Fruit fly (Drosophila melanogaster) whole organism, embryonic: ENCODE results near the gene CG18622.
A peak's percentile ranks its signal among the peaks of the same experiment; 100 is the strongest.

Experiments used
- CG10462 ChIP-seq: fragments of 200-800 bp; sonication (Bioruptor generic); optimal IDR thresholded peaks from 2 replicates; lab custom pipeline; 2016; ENCODE audit warnings: missing biosample characterization, missing genetic modification characterization
- CG10959 ChIP-seq: fragments of 200-800 bp; sonication (Bioruptor generic); IDR thresholded peaks from 2 replicates; pipeline ENCODE4 v1.3.6; 2022; ENCODE audit warnings: missing biosample characterization, missing genetic modification characterization
- CG10979 ChIP-seq: fragments of 200-800 bp; sonication (Bioruptor generic); optimal IDR thresholded peaks from 2 replicates; lab custom pipeline; 2018; ENCODE audit warnings: missing biosample characterization, mild to moderate bottlenecking, missing genetic modification characterization, moderate library complexity
- CG11456 ChIP-seq: fragments of 200-800 bp; sonication (Bioruptor generic); IDR thresholded peaks from 3 replicates; pipeline ENCODE4 v1.3.6; 2022; ENCODE audit warnings: missing biosample characterization, missing genetic modification characterization
- CG1233 ChIP-seq: fragments of 200-800 bp; sonication (Bioruptor generic); optimal IDR thresholded peaks from 4 replicates; lab custom pipeline; 2018; ENCODE audit warnings: missing biosample characterization, mild to moderate bottlenecking, missing genetic modification characterization
- CG15011 ChIP-seq: fragments of 200-800 bp; sonication (Bioruptor generic); optimal IDR thresholded peaks from 3 replicates; lab custom pipeline; 2018; ENCODE audit warnings: missing biosample characterization, mild to moderate bottlenecking, missing genetic modification characterization
- CG17829 ChIP-seq: fragments of 200-800 bp; optimal IDR thresholded peaks from 2 replicates; lab custom pipeline; 2019; ENCODE audit warnings: missing biosample characterization, mild to moderate bottlenecking, missing genetic modification characterization, moderate library complexity
- CG34422 ChIP-seq: fragments of 200-800 bp; sonication (Bioruptor generic); IDR thresholded peaks from 3 replicates; pipeline ENCODE4 v1.3.6; 2022; ENCODE audit warnings: missing biosample characterization, missing genetic modification characterization
- CG4404 ChIP-seq: fragments of 200-800 bp; sonication (Bioruptor generic); IDR thresholded peaks from 2 replicates; pipeline ENCODE4 v1.3.6; 2022; ENCODE audit warnings: missing biosample characterization, missing genetic modification characterization
- CG6689 ChIP-seq: fragments of 200-800 bp; sonication (Bioruptor generic); IDR thresholded peaks from 2 replicates; pipeline ENCODE4 v1.3.6; 2022; ENCODE audit warnings: missing biosample characterization, missing genetic modification characterization
- CG7745 ChIP-seq: fragments of 200-800 bp; sonication (Bioruptor generic); optimal IDR thresholded peaks from 2 replicates; lab custom pipeline; 2018; ENCODE audit warnings: missing biosample characterization, mild to moderate bottlenecking, missing genetic modification characterization, moderate library complexity
- CG7963 ChIP-seq: fragments of 200-800 bp; sonication (Bioruptor generic); IDR thresholded peaks from 3 replicates; pipeline ENCODE4 v1.3.6; 2022; ENCODE audit warnings: missing biosample characterization, missing genetic modification characterization; ENCODE audit not compliant: partially characterized antibody
- Dfd ChIP-seq, 2 experiments: fragments of >200 bp; optimal IDR thresholded peaks; 2 replicates each; lab custom pipeline; 2017; ENCODE audit warnings: missing biosample characterization in 2 of 2, missing genetic modification characterization in 2 of 2
- Dip2 ChIP-seq: fragments of 200-800 bp; sonication (Bioruptor generic); IDR thresholded peaks from 2 replicates; pipeline ENCODE4 v1.3.6; 2022; ENCODE audit warnings: missing biosample characterization, missing genetic modification characterization
- Dip3 ChIP-seq: fragments of 200-800 bp; sonication (Bioruptor generic); optimal IDR thresholded peaks from 3 replicates; lab custom pipeline; 2016; ENCODE audit warnings: missing biosample characterization, missing genetic modification characterization
- E2f2 ChIP-seq: fragments of 200-800 bp; sonication (Bioruptor generic); IDR thresholded peaks from 2 replicates; pipeline ENCODE4 v1.3.6; 2022; ENCODE audit warnings: missing biosample characterization, missing genetic modification characterization
- HmgD ChIP-seq: fragments of 200-800 bp; sonication (Bioruptor generic); optimal IDR thresholded peaks from 3 replicates; lab custom pipeline; 2016; ENCODE audit warnings: missing biosample characterization, missing genetic modification characterization
- Hr3 ChIP-seq: fragments of 200-800 bp; sonication (Bioruptor generic); optimal IDR thresholded peaks from 3 replicates; lab custom pipeline; 2016; ENCODE audit warnings: missing biosample characterization, missing genetic modification characterization
- MBD-R2 ChIP-seq: fragments of 200-800 bp; sonication (Bioruptor generic); IDR thresholded peaks from 2 replicates; pipeline ENCODE4 v1.3.6; 2022; ENCODE audit warnings: missing biosample characterization, missing genetic modification characterization
- Nf-YC ChIP-seq: fragments of 200-800 bp; optimal IDR thresholded peaks from 3 replicates; lab custom pipeline; 2019; ENCODE audit warnings: missing biosample characterization, mild to moderate bottlenecking, missing genetic modification characterization, moderate library complexity
- Opbp ChIP-seq: fragments of 200-800 bp; sonication (Bioruptor generic); IDR thresholded peaks from 3 replicates; pipeline ENCODE4 v1.3.6; 2022; ENCODE audit warnings: missing biosample characterization, missing genetic modification characterization; ENCODE audit not compliant: partially characterized antibody
- Spps ChIP-seq: fragments of 200-800 bp; sonication (Bioruptor generic); optimal IDR thresholded peaks from 2 replicates; lab custom pipeline; 2018; ENCODE audit warnings: missing biosample characterization, mild to moderate bottlenecking, missing genetic modification characterization
- abd-A ChIP-seq: fragments of 200-800 bp; sonication (Bioruptor generic); optimal IDR thresholded peaks from 3 replicates; lab custom pipeline; 2019; ENCODE audit warnings: missing biosample characterization, mild to moderate bottlenecking, missing genetic modification characterization, moderate library complexity
- amos ChIP-seq: fragments of 200-800 bp; sonication (Bioruptor generic); IDR thresholded peaks from 2 replicates; pipeline ENCODE4 v1.3.6; 2022; ENCODE audit warnings: missing biosample characterization, missing genetic modification characterization; ENCODE audit not compliant: partially characterized antibody
- bsh ChIP-seq, 2 experiments: fragments of 200-800 bp; sonication (Bioruptor generic); optimal IDR thresholded peaks; 2 replicates each; lab custom pipeline; 2017 to 2018; ENCODE audit warnings: mild to moderate bottlenecking in 2 of 2, missing biosample characterization in 2 of 2, missing genetic modification characterization in 2 of 2, moderate library complexity in 1 of 2
- cad ChIP-seq: fragments of >200 bp; optimal IDR thresholded peaks from 2 replicates; lab custom pipeline; 2017; ENCODE audit warnings: missing biosample characterization, missing genetic modification characterization
- cato ChIP-seq: fragments of 200-800 bp; sonication (Bioruptor generic); optimal IDR thresholded peaks from 2 replicates; lab custom pipeline; 2016; ENCODE audit warnings: missing biosample characterization, missing genetic modification characterization, borderline replicate concordance
- cg ChIP-seq: fragments of 200-800 bp; sonication (Bioruptor generic); optimal IDR thresholded peaks from 3 replicates; lab custom pipeline; 2019; ENCODE audit warnings: missing biosample characterization, mild to moderate bottlenecking, missing genetic modification characterization, moderate library complexity
- chinmo ChIP-seq: fragments of 200-800 bp; sonication (Bioruptor generic); IDR thresholded peaks from 4 replicates; pipeline ENCODE4 v1.3.6; 2022; ENCODE audit warnings: missing biosample characterization, missing genetic modification characterization; ENCODE audit not compliant: partially characterized antibody
- chn ChIP-seq: fragments of 200-800 bp; sonication (Bioruptor generic); optimal IDR thresholded peaks from 2 replicates; lab custom pipeline; 2016; ENCODE audit warnings: missing biosample characterization, missing genetic modification characterization
- disco-r ChIP-seq: fragments of 200-800 bp; sonication (Bioruptor generic); optimal IDR thresholded peaks from 2 replicates; lab custom pipeline; 2016; ENCODE audit warnings: missing biosample characterization, missing genetic modification characterization
- dm ChIP-seq: fragments of 200-800 bp; sonication (Bioruptor generic); optimal IDR thresholded peaks from 3 replicates; lab custom pipeline; 2016; ENCODE audit warnings: missing biosample characterization, missing genetic modification characterization
- emc ChIP-seq: fragments of 200-800 bp; sonication (Bioruptor generic); optimal IDR thresholded peaks from 2 replicates; lab custom pipeline; 2016; ENCODE audit warnings: missing biosample characterization, missing genetic modification characterization
- gsb ChIP-seq: fragments of 200-800 bp; sonication (Bioruptor generic); IDR thresholded peaks from 2 replicates; pipeline ENCODE4 v1.3.6; 2022; ENCODE audit warnings: missing biosample characterization, missing genetic modification characterization
- gsb-n ChIP-seq: fragments of 200-800 bp; sonication (Bioruptor generic); optimal IDR thresholded peaks from 3 replicates; lab custom pipeline; 2018; ENCODE audit warnings: missing biosample characterization, mild to moderate bottlenecking, missing genetic modification characterization
- her ChIP-seq: fragments of 200-800 bp; sonication (Bioruptor generic); optimal IDR thresholded peaks from 2 replicates; lab custom pipeline; 2016; ENCODE audit warnings: missing biosample characterization, missing genetic modification characterization
- nau ChIP-seq: fragments of 200-800 bp; sonication (Bioruptor generic); optimal IDR thresholded peaks from 3 replicates; lab custom pipeline; 2017; ENCODE audit warnings: missing biosample characterization, mild to moderate bottlenecking, missing genetic modification characterization, missing genetic modification reagents
- org-1 ChIP-seq: fragments of 200-800 bp; sonication (Bioruptor generic); optimal IDR thresholded peaks from 2 replicates; lab custom pipeline; 2017; ENCODE audit warnings: missing biosample characterization, missing genetic modification characterization
- otp ChIP-seq: fragments of 200-800 bp; sonication (Bioruptor generic); IDR thresholded peaks from 3 replicates; pipeline ENCODE4, ENCODE4 v1.3.6; 2022; ENCODE audit warnings: missing biosample characterization, missing genetic modification characterization
- pho ChIP-seq: fragments of 200-800 bp; sonication (Bioruptor generic); optimal IDR thresholded peaks from 2 replicates; lab custom pipeline; 2016; ENCODE audit warnings: missing biosample characterization, missing genetic modification characterization
- phol ChIP-seq: fragments of 200-800 bp; sonication (Bioruptor generic); optimal IDR thresholded peaks from 3 replicates; lab custom pipeline; 2018; ENCODE audit warnings: missing biosample characterization, mild to moderate bottlenecking, missing genetic modification characterization, moderate library complexity
- prd ChIP-seq, 3 experiments: fragments of >200 bp in 2 of 3; fragments of 200-800 bp in 1 of 3; sonication (Bioruptor generic) in 1 of 3; optimal IDR thresholded peaks in 2 of 3; IDR thresholded peaks in 1 of 3; 2 replicates in 2 of 3; 3 replicates in 1 of 3; pipeline versions ENCODE4 v1.3.6 to Lab custom; 2017 to 2022; ENCODE audit warnings: missing biosample characterization in 1 of 3, missing genetic modification characterization in 1 of 3
- pzg ChIP-seq: fragments of 200-800 bp; sonication (Bioruptor generic); optimal IDR thresholded peaks from 3 replicates; lab custom pipeline; 2018; ENCODE audit warnings: missing biosample characterization, mild to moderate bottlenecking, missing genetic modification characterization, moderate library complexity
- rib ChIP-seq: fragments of 200-800 bp; sonication (Bioruptor generic); IDR thresholded peaks from 2 replicates; pipeline ENCODE4 v1.3.6; 2022; ENCODE audit warnings: missing biosample characterization, missing genetic modification characterization
- run ChIP-seq: fragments of 200-800 bp; sonication (Bioruptor generic); optimal IDR thresholded peaks from 3 replicates; lab custom pipeline; 2018; ENCODE audit warnings: missing biosample characterization, mild to moderate bottlenecking, missing genetic modification characterization
- salm ChIP-seq: fragments of 200-800 bp; sonication (Bioruptor generic); optimal IDR thresholded peaks from 2 replicates; lab custom pipeline; 2018; ENCODE audit warnings: missing biosample characterization, mild to moderate bottlenecking, missing genetic modification characterization
- toy ChIP-seq: fragments of 200-800 bp; sonication (Bioruptor generic); IDR thresholded peaks from 2 replicates; pipeline ENCODE4 v1.3.6; 2022; ENCODE audit warnings: missing biosample characterization, missing genetic modification characterization
- ttk ChIP-seq: fragments of 200-800 bp; sonication (Bioruptor generic); IDR thresholded peaks from 2 replicates; pipeline ENCODE4 v2.1.2; 2022; ENCODE audit warnings: missing biosample characterization, missing genetic modification characterization
- unc-4 ChIP-seq: fragments of 200-800 bp; sonication (Bioruptor generic); IDR thresholded peaks from 2 replicates; pipeline ENCODE4 v1.3.6; 2022; ENCODE audit warnings: missing biosample characterization, missing genetic modification characterization; ENCODE audit not compliant: partially characterized antibody
- vfl ChIP-seq: fragments of 200-800 bp; sonication (Bioruptor generic); optimal IDR thresholded peaks from 2 replicates; lab custom pipeline; 2016; ENCODE audit warnings: missing biosample characterization, missing genetic modification characterization
- zen ChIP-seq: fragments of 200-800 bp; sonication (Bioruptor generic); optimal IDR thresholded peaks from 3 replicates; lab custom pipeline; 2018; ENCODE audit warnings: missing biosample characterization, mild to moderate bottlenecking, missing genetic modification characterization, moderate library complexity

CG18622 gene

dm6 chr3R:16960219-16960618 is 27.3 kb downstream of the CG18622 start (continued):
- TF ChIP-seq pzg (GFP tag; lab: Kevin White, UChicago) (no peak), CG4404 (no peak), toy (GFP tag; lab: Robert Waterston, UW) (no peak), prd (optimal IDR thresholded peaks at IDR 0.05; lab: Kevin White, UChicago) (no peak), prd (GFP tag; IDR thresholded peaks at IDR 0.05; lab: Robert Waterston, UW) (no peak), bsh (GFP tag; optimal IDR thresholded peaks at IDR 0.05; lab: Kevin White, UChicago) (no peak), HmgD (GFP tag; lab: Kevin White, UChicago) (no peak), ttk (GFP tag; lab: Robert Waterston, UW) (no peak), org-1 (GFP tag; lab: Kevin White, UChicago) (no peak), phol (tag; lab: Kevin White, UChicago) (peak; percentile 31), pho (GFP tag; lab: Kevin White, UChicago) (no peak), CG11456 (GFP tag; lab: Robert Waterston, UW) (no peak), CG1233 (GFP tag; lab: Kevin White, UChicago) (no peak), emc (no peak), rib (GFP tag; lab: Robert Waterston, UW) (0 out of 2 replicates have a peak, but pooled peaks have one; percentile 23), CG10462 (no peak), CG6689 (no peak), CG7745 (tag; lab: Kevin White, UChicago) (no peak), Dip2 (no peak), nau (GFP tag; lab: Kevin White, UChicago) (no peak), cato (no peak), chinmo (GFP tag; lab: Robert Waterston, UW) (0 out of 4 replicates have a peak, but pooled peaks have one; percentile 44), Nf-YC (tag; lab: Kevin White, UChicago) (peak; percentile 92), Hr3 (GFP tag; lab: Kevin White, UChicago) (no peak), zen (tag; lab: Kevin White, UChicago) (no peak), gsb (GFP tag; lab: Robert Waterston, UW) (no peak), CG34422 (GFP tag; lab: Robert Waterston, UW) (no peak), amos (GFP tag; lab: Robert Waterston, UW) (no peak), gsb-n (tag; lab: Kevin White, UChicago) (no peak), vfl (GFP tag; lab: Kevin White, UChicago) (no peak), CG10979 (tag; lab: Kevin White, UChicago) (no peak), MBD-R2 (GFP tag; lab: Robert Waterston, UW) (0 out of 2 replicates have a peak, but pooled peaks have one; percentile 9), Dip3 (no peak), Dfd (GFP tag; optimal IDR thresholded peaks at IDR 0.05; lab: Kevin White, UChicago) (no peak), otp (GFP tag; lab: Robert Waterston, UW) (no peak), chn (GFP tag; lab: Kevin White, UChicago) (no peak), CG7963 (GFP tag; lab: Robert Waterston, UW) (no peak), disco-r (GFP tag; lab: Kevin White, UChicago) (no peak), salm (tag; lab: Kevin White, UChicago) (no peak), run (tag; lab: Kevin White, UChicago) (no peak), CG17829 (tag; lab: Kevin White, UChicago) (no peak), Spps (tag; lab: Kevin White, UChicago) (no peak), dm (GFP tag; lab: Kevin White, UChicago) (no peak), cg (GFP tag; lab: Kevin White, UChicago) (peak; percentile 99), abd-A (tag; lab: Kevin White, UChicago) (no peak), Opbp (GFP tag; lab: Robert Waterston, UW) (no peak), CG10959 (GFP tag; lab: Robert Waterston, UW) (no peak), her (GFP tag; lab: Kevin White, UChicago) (no peak), unc-4 (GFP tag; lab: Robert Waterston, UW) (no peak), cad (peak; percentile 66), E2f2 (no peak), CG15011 (no peak)
